Fruit fly (Drosophila melanogaster): ENCODE data around the gene r2d2.

Gene r2d2

dm6 chr2L:7790448-7791355, 9.2 kb upstream of the r2d2 start, which contains the start of gene CG7149:
Gene CG7149, minus strand, starts transcription at chr2L:7790557.
- TF ChIP-seq lz (GFP tag; optimal IDR thresholded peaks at IDR 0.05) (peak; percentile 40), eg (GFP tag; IDR thresholded peaks at IDR 0.05) (no peak), CG3032 (tag; optimal IDR thresholded peaks at IDR 0.05) (no peak), CG10631 (GFP tag; optimal IDR thresholded peaks at IDR 0.05) (peak; percentile 8), CG11902 (GFP tag; optimal IDR thresholded peaks at IDR 0.05) (no peak), Sox102F (GFP tag; optimal IDR thresholded peaks at IDR 0.05) (peak; percentile 14), CG15336 (GFP tag; IDR thresholded peaks at IDR 0.05) (no peak), Hr38 (GFP tag; optimal IDR thresholded peaks at IDR 0.05) (no peak), Eip93F (GFP tag; optimal IDR thresholded peaks at IDR 0.05) (no peak), Ets21C (GFP tag; optimal IDR thresholded peaks at IDR 0.05) (peak; percentile 13), CG31627 (GFP tag; optimal IDR thresholded peaks at IDR 0.05) (peak; percentile 47), CG6163 (GFP tag; IDR thresholded peaks at IDR 0.05) (no peak; the same call in 2 of the 3 replicates), CG3919 (GFP tag; optimal IDR thresholded peaks at IDR 0.05) (no peak), CG6854 (GFP tag; optimal IDR thresholded peaks at IDR 0.05) (peak; percentile 28), fd59A (GFP tag; optimal IDR thresholded peaks at IDR 0.05) (no peak), Sox15 (GFP tag; optimal IDR thresholded peaks at IDR 0.05) (no peak), Smox (GFP tag; optimal IDR thresholded peaks at IDR 0.05) (no peak), Blimp-1 (GFP tag; optimal IDR thresholded peaks at IDR 0.05) (peak; percentile 1), CG7368 (GFP tag; optimal IDR thresholded peaks at IDR 0.05) (no peak), CG11762 (GFP tag; optimal IDR thresholded peaks at IDR 0.05; ENCODE audit: insufficient read depth) (no peak), salr (GFP tag; optimal IDR thresholded peaks at IDR 0.05) (no peak), CG4318 (GFP tag; optimal IDR thresholded peaks at IDR 0.05) (no peak), topi (GFP tag; optimal IDR thresholded peaks at IDR 0.05) (peak; percentile 22), CG6808 (GFP tag; optimal IDR thresholded peaks at IDR 0.05) (peak; percentile 33), fd85E (GFP tag; optimal IDR thresholded peaks at IDR 0.05) (no peak), dac (GFP tag; optimal IDR thresholded peaks at IDR 0.05) (no peak), achi (GFP tag; optimal IDR thresholded peaks at IDR 0.05) (no peak), spab (GFP tag; optimal IDR thresholded peaks at IDR 0.05) (no peak), pdm3 (GFP tag; optimal IDR thresholded peaks at IDR 0.05) (peak; percentile 26), CG34406 (GFP tag; optimal IDR thresholded peaks at IDR 0.05) (no peak), CG8319 (GFP tag; optimal IDR thresholded peaks at IDR 0.05) (no peak), Hr39 (GFP tag; optimal IDR thresholded peaks at IDR 0.05) (peak; percentile 20), vri (GFP tag; optimal IDR thresholded peaks at IDR 0.05) (peak; percentile 94), CG8119 (GFP tag; IDR thresholded peaks at IDR 0.05) (no peak), Met (GFP tag; optimal IDR thresholded peaks at IDR 0.05) (peak; percentile 36), CG11294 (GFP tag; IDR thresholded peaks at IDR 0.05) (no peak), CG9139 (GFP tag; optimal IDR thresholded peaks at IDR 0.05) (no peak), CG16779 (tag; optimal IDR thresholded peaks at IDR 0.05) (peak; percentile 52), dsx (GFP tag; optimal IDR thresholded peaks at IDR 0.05; ENCODE audit: poor library complexity, severe bottlenecking) (no peak), CG6276 (GFP tag; optimal IDR thresholded peaks at IDR 0.05) (no peak), OdsH (GFP tag; optimal IDR thresholded peaks at IDR 0.05) (peak; percentile 33), CG32006 (GFP tag; optimal IDR thresholded peaks at IDR 0.05) (no peak), Eip75B (GFP tag; optimal IDR thresholded peaks at IDR 0.05) (peak; percentile 23), acj6 (GFP tag; optimal IDR thresholded peaks at IDR 0.05) (peak; percentile 34), Hr4 (GFP tag; optimal IDR thresholded peaks at IDR 0.05) (peak; percentile 48), cyc (GFP tag; optimal IDR thresholded peaks at IDR 0.05) (no peak), CG1621 (tag; optimal IDR thresholded peaks at IDR 0.05) (peak; percentile 41), CG6792 (GFP tag; optimal IDR thresholded peaks at IDR 0.05) (peak; percentile 1), fkh (GFP tag; optimal IDR thresholded peaks at IDR 0.05) (no peak), ss (GFP tag; optimal IDR thresholded peaks at IDR 0.05) (peak in 1 of 2 experiments; percentile 17)
